Worm (Caenorhabditis elegans) whole organism, L4 larva: ENCODE data around the gene M03C11.1.
"Not testable (repeated sequence)": the region's sequence is repeated elsewhere in the genome, so short reads cannot be mapped to it uniquely, and the experiment has no call there.

Experiments
- D1046.2 ChIP-seq: fragments of 200-800 bp; sonication (Bioruptor generic); IDR thresholded peaks from 2 replicates; pipeline ENCODE4 v1.3.6; 2022; ENCODE audit warnings: missing genetic modification characterization, missing compliant biosample characterization
- F37D6.2 ChIP-seq: sonication (generic microtip); optimal IDR thresholded peaks from 2 replicates; lab custom pipeline; 2016; ENCODE audit warnings: mild to moderate bottlenecking, missing genetic modification characterization, missing compliant biosample characterization
- F49E8.2 ChIP-seq: sonication (generic microtip); optimal IDR thresholded peaks from 2 replicates; lab custom pipeline; 2016; ENCODE audit warnings: missing compliant biosample characterization, mild to moderate bottlenecking, missing genetic modification characterization, borderline replicate concordance
- T26A8.4 ChIP-seq: fragments of 200-800 bp; sonication (Bioruptor generic); IDR thresholded peaks from 2 replicates; pipeline ENCODE4 v1.3.6; 2022; ENCODE audit warnings: missing genetic modification characterization, missing compliant biosample characterization
- Y105C5A.15 ChIP-seq: fragments of 200-800 bp; sonication (Bioruptor generic); IDR thresholded peaks from 2 replicates; pipeline ENCODE4 v1.3.6; 2022; ENCODE audit warnings: missing genetic modification characterization, missing compliant biosample characterization
- Y48G9A.11 ChIP-seq: fragments of 200-800 bp; sonication (Bioruptor generic); IDR thresholded peaks from 2 replicates; pipeline ENCODE4 v1.3.6; 2022; ENCODE audit warnings: missing genetic modification reagents, missing genetic modification characterization, missing compliant biosample characterization
- ZK337.2 ChIP-seq: fragments of 200-800 bp; sonication (Bioruptor generic); IDR thresholded peaks from 2 replicates; pipeline ENCODE4 v1.3.6; 2022; ENCODE audit warnings: missing genetic modification reagents, missing genetic modification characterization, missing compliant biosample characterization
- arid-1 ChIP-seq: fragments of 200-800 bp; sonication (Bioruptor generic); conservative IDR thresholded peaks from 2 replicates; pipeline ENCODE4 v1.3.6; 2022; ENCODE audit warnings: missing genetic modification reagents, missing genetic modification characterization, missing compliant biosample characterization
- ceh-20 ChIP-seq: fragments of 200-800 bp; sonication (Bioruptor generic); IDR thresholded peaks from 2 replicates; pipeline ENCODE4 v1.3.6; 2022; ENCODE audit warnings: missing genetic modification reagents, missing genetic modification characterization, missing compliant biosample characterization
- ceh-28 ChIP-seq: fragments of 150-350 bp; optimal IDR thresholded peaks from 2 replicates; lab custom pipeline; 2014; ENCODE audit warnings: missing biosample characterization, missing genetic modification reagents, missing genetic modification characterization
- ceh-44 ChIP-seq: fragments of 200-800 bp; sonication (Bioruptor generic); IDR thresholded peaks from 2 replicates; pipeline ENCODE4 v1.3.6; 2022; ENCODE audit warnings: missing genetic modification reagents, missing genetic modification characterization, missing compliant biosample characterization
- ces-1 ChIP-seq: fragments of 150-350 bp; sonication (generic microtip); optimal IDR thresholded peaks from 4 replicates; lab custom pipeline; 2014; ENCODE audit warnings: missing biosample characterization, missing genetic modification reagents, missing genetic modification characterization
- ctbp-1 ChIP-seq: fragments of 200-800 bp; sonication (Bioruptor generic); IDR thresholded peaks from 2 replicates; pipeline ENCODE4 v1.3.6; 2022; ENCODE audit warnings: missing genetic modification reagents, missing genetic modification characterization, missing compliant biosample characterization
- daf-19 ChIP-seq: fragments of 200-800 bp; sonication (Bioruptor generic); conservative IDR thresholded peaks from 2 replicates; pipeline ENCODE4 v1.3.6; 2022; ENCODE audit warnings: missing genetic modification characterization, missing compliant biosample characterization
- dmd-6 ChIP-seq: fragments of 200-800 bp; sonication (Bioruptor generic); IDR thresholded peaks from 2 replicates; pipeline ENCODE4 v1.3.6; 2022; ENCODE audit warnings: missing genetic modification reagents, missing genetic modification characterization, missing compliant biosample characterization
- dmd-9 ChIP-seq: fragments of 200-800 bp; sonication (Bioruptor generic); IDR thresholded peaks from 2 replicates; pipeline ENCODE4 v1.3.6; 2022; ENCODE audit warnings: missing genetic modification reagents, missing genetic modification characterization, missing compliant biosample characterization
- dpl-1 ChIP-seq: fragments of 150-350 bp; optimal IDR thresholded peaks from 2 replicates; lab custom pipeline; 2014; ENCODE audit warnings: missing biosample characterization, missing genetic modification reagents, missing genetic modification characterization
- egl-43 ChIP-seq: fragments of 200-800 bp; sonication (Bioruptor generic); IDR thresholded peaks from 2 replicates; pipeline ENCODE4 v1.3.6; 2022; ENCODE audit warnings: missing genetic modification reagents, missing genetic modification characterization, missing compliant biosample characterization
- fkh-10 ChIP-seq: fragments of 150-350 bp; optimal IDR thresholded peaks from 2 replicates; lab custom pipeline; 2014; ENCODE audit warnings: missing biosample characterization, missing genetic modification reagents, missing genetic modification characterization
- fos-1 ChIP-seq: fragments of 150-350 bp; optimal IDR thresholded peaks from 2 replicates; lab custom pipeline; 2014; ENCODE audit warnings: missing biosample characterization, missing genetic modification characterization
- hif-1 ChIP-seq, 2 experiments: sonication (generic microtip); optimal IDR thresholded peaks; 2 replicates each; lab custom pipeline; 2016 to 2017; ENCODE audit warnings: missing compliant biosample characterization in 2 of 2, missing genetic modification characterization in 2 of 2, missing genetic modification reagents in 2 of 2, missing genotype in 2 of 2, mild to moderate bottlenecking in 1 of 2
- hlh-11 ChIP-seq: fragments of 200-800 bp; sonication (Bioruptor generic); optimal IDR thresholded peaks from 2 replicates; lab custom pipeline; 2018; ENCODE audit warnings: mild to moderate bottlenecking, missing genetic modification characterization, missing compliant biosample characterization
- hlh-30 ChIP-seq: sonication (generic microtip); optimal IDR thresholded peaks from 2 replicates; lab custom pipeline; 2017; ENCODE audit warnings: antibody characterized with exemption, mild to moderate bottlenecking, missing genetic modification characterization, missing compliant biosample characterization; ENCODE audit not compliant: insufficient read depth
- lin-13 ChIP-seq: fragments of 150-350 bp; optimal IDR thresholded peaks from 2 replicates; lab custom pipeline; 2014; ENCODE audit warnings: missing biosample characterization, missing genetic modification reagents, missing genetic modification characterization
- lin-29 ChIP-seq: fragments of 200-800 bp; sonication (Bioruptor generic); IDR thresholded peaks from 2 replicates; pipeline ENCODE4 v1.3.6; 2022; ENCODE audit warnings: missing genetic modification reagents, missing genetic modification characterization, missing compliant biosample characterization
- lin-38 ChIP-seq: fragments of 200-800 bp; sonication (Bioruptor generic); IDR thresholded peaks from 2 replicates; pipeline ENCODE4 v1.3.6; 2022; ENCODE audit warnings: missing genetic modification reagents, missing genetic modification characterization, missing compliant biosample characterization
- lsy-2 ChIP-seq, 2 experiments: fragments of 150-350 bp in 1 of 2; sonication (generic microtip) in 1 of 2; optimal IDR thresholded peaks; 2 replicates each; lab custom pipeline; 2014 to 2017; ENCODE audit warnings: missing biosample characterization in 2 of 2, missing genetic modification characterization in 2 of 2
- madf-5 ChIP-seq, 2 experiments: fragments of 200-800 bp; sonication (Bioruptor generic); IDR thresholded peaks; 2 replicates each; pipeline ENCODE4 v1.3.6; 2022; ENCODE audit warnings: missing compliant biosample characterization in 2 of 2, missing genetic modification characterization in 2 of 2
- madf-9 ChIP-seq: fragments of 200-800 bp; sonication (Bioruptor generic); conservative IDR thresholded peaks from 2 replicates; pipeline ENCODE4 v1.3.6; 2022; ENCODE audit warnings: missing genetic modification reagents, missing genetic modification characterization, missing compliant biosample characterization
- nhr-11 ChIP-seq: fragments of 150-350 bp; optimal IDR thresholded peaks from 2 replicates; lab custom pipeline; 2014; ENCODE audit warnings: missing biosample characterization, missing genetic modification characterization
- pqm-1 ChIP-seq: sonication (generic microtip); optimal IDR thresholded peaks from 2 replicates; lab custom pipeline; 2017; ENCODE audit warnings: missing biosample characterization, missing genetic modification characterization
- rbr-2 ChIP-seq: sonication (generic microtip); optimal IDR thresholded peaks from 2 replicates; lab custom pipeline; 2016; ENCODE audit warnings: missing genotype, missing genetic modification characterization, missing compliant biosample characterization
- tra-1 ChIP-seq: fragments of 200-800 bp; sonication (Bioruptor generic); IDR thresholded peaks from 2 replicates; pipeline ENCODE4 v1.3.6; 2022; ENCODE audit warnings: missing genetic modification reagents, missing genetic modification characterization, missing compliant biosample characterization
- unc-130 ChIP-seq: sonication (generic microtip); optimal IDR thresholded peaks from 2 replicates; lab custom pipeline; 2016; ENCODE audit warnings: missing genetic modification reagents, missing genetic modification characterization, missing compliant biosample characterization
- unc-62 ChIP-seq, 3 experiments: fragments of 150-350 bp in 1 of 3; sonication (generic microtip); optimal IDR thresholded peaks in 2 of 3; peaks in 1 of 3; 1 replicate in 1 of 3; 2 replicates in 2 of 3; lab custom pipeline; 2014 to 2017; ENCODE audit warnings: missing biosample characterization in 3 of 3, missing genetic modification characterization in 3 of 3, missing genetic modification reagents in 3 of 3, missing genotype in 1 of 3
- vab-7 ChIP-seq: fragments of 200-800 bp; sonication (Bioruptor generic); IDR thresholded peaks from 2 replicates; pipeline ENCODE4 v1.3.6; 2022; ENCODE audit warnings: missing genetic modification reagents, missing genetic modification characterization, missing compliant biosample characterization
- zag-1 ChIP-seq: fragments of 150-350 bp; optimal IDR thresholded peaks from 2 replicates; lab custom pipeline; 2014; ENCODE audit warnings: missing biosample characterization, missing genetic modification characterization

Gene M03C11.1

ce11 chrIII:10395990-10396389 is at the start of gene M03C11.1:
TSS of gene M03C11.1 (minus strand) at chrIII:10396090.
- no peak for TF ChIP-seq dmd-9 (GFP tag; lab: Robert Waterston, UW)
- TF ChIP-seq hlh-11 = no peak
- no peak for TF ChIP-seq ceh-20 (GFP tag; lab: Robert Waterston, UW)
- no peak for TF ChIP-seq lin-29 (GFP tag; lab: Robert Waterston, UW)
- TF ChIP-seq Y48G9A.11 (GFP tag; lab: Robert Waterston, UW) = no peak
- no peak for TF ChIP-seq Y105C5A.15 (GFP tag; lab: Robert Waterston, UW)
- TF ChIP-seq arid-1 (GFP tag; lab: Robert Waterston, UW) = no peak
- TF ChIP-seq dmd-6 (GFP tag; lab: Robert Waterston, UW) = no peak
- TF ChIP-seq madf-5 (GFP tag; IDR thresholded peaks at IDR 0.05; lab: Robert Waterston, UW) = no peak
- no peak for TF ChIP-seq zag-1 (tag; lab: Kevin White, UChicago)
- no peak for TF ChIP-seq ctbp-1 (GFP tag; lab: Robert Waterston, UW)
- no peak for TF ChIP-seq pqm-1 (tag; lab: Kevin White, UChicago)
- no peak for TF ChIP-seq lsy-2 (tag; optimal IDR thresholded peaks at IDR 0.05; lab: Kevin White, UChicago)
- no peak for TF ChIP-seq madf-9 (GFP tag; lab: Robert Waterston, UW)

DNA sequence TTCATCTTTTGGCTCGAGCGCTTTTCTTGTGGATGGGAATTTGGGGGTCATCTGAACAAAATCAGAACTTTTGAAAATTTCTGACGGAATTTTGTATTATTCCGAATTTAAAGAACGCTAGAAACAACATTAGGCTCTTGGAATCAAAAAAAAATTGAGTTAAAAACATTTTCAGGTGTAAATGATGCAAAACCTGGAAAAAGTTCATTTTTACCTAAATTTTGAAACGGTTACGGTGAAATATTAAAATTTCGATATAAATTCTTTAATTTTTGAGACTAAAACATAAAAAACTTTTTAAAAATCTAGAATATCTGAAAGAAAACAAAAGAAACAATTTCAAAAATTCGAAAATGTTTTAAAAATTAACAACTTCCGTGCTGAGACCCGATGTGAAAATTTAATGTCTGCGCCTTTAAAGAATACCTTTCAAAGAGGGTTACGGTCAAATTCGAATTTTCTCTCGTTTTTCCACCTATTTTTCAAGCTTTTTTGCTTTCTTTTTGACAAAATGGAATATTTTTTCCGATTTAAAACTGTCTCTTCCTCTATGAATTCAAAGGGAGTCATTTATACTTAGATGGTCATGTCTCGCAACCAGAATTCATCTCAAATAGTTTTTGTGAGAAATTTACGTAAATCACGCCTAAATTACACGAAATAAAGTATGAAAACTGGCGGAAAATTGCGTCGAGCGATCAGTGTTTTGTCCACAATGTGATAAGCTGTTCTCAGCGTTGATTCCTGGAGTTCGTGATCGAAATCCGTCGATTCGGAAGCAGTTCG is 46.7 kb upstream of the M03C11.1 start, which contains the start of the genes H04D03.2 and ecps-2:
TSS of gene H04D03.2 (minus strand) at position 51 of the 786 bp plus-strand sequence.
TSS of gene ecps-2 (plus strand) at position 736 of the 786 bp plus-strand sequence.
- no peak for TF ChIP-seq Y48G9A.11 (GFP tag; lab: Robert Waterston, UW)
- TF ChIP-seq unc-62 (GFP tag; optimal IDR thresholded peaks at IDR 0.05 in 1 of 2; lab: Kevin White, UChicago) = peak in 1 of 2 experiments; percentile 66
- no peak for TF ChIP-seq unc-62 (tag; optimal IDR thresholded peaks at IDR 0.05; lab: Kevin White, UChicago)

ce11 chrIII:10438780-10439179 is 42.9 kb upstream of the M03C11.1 start, which contains the start of gene H04D03.6:
TSS of gene H04D03.6 (minus strand) at chrIII:10438880.
- TF ChIP-seq ceh-28 (tag; lab: Kevin White, UChicago); daf-19 (GFP tag; lab: Robert Waterston, UW); fos-1 (tag; lab: Kevin White, UChicago): not testable (repeated sequence)

DNA sequence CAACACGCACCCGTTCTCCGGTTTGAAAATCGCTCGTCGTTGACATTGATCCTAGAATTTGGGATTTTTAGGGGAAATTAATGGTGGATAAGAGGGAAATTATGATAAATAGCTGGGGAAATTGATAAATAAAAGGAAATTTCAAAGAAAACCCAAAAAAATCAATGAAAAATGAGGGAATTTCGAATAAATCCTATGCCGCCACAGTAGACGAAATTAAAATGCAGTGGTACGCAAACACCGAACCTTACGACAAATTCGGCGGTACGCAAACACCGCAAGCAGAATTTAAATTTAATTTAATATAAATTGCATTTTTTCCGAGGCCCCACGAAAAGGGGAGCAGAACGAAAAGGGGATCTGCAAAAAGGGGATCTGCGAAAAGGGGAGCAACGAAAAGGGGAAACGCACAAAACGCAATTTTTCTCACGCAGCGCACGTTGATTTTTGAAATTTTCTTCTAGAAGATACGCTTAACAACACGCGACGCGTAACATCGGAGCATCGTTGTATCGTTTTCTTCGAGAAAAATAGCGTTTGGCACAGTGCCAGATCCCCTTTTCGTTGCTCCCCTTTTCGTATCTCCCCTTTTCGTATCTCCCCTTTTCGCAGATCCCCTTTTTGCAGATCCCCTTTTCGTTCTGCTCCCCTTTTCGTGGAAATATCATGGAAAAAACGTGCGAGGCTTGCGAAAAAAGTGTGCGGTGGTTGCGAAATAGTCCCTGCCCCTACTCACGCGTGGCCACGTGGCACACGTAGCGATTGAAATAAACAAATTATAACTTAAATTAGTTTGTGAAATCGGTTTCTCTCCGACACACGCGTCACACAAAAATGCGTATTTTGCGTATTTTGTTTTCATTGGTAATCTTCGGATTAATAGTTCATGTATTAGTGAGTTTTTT is 40.3 kb upstream of the M03C11.1 start, which contains the start of the genes smrd-1 and enu-3.1:
TSS of gene smrd-1 (minus strand) at position 51 of the 905 bp plus-strand sequence.
TSS of gene enu-3.1 (plus strand) at position 339 of the 905 bp plus-strand sequence.
- TF ChIP-seq nhr-11 (tag; lab: Kevin White, UChicago) = peak; percentile 10
- TF ChIP-seq ZK337.2 (GFP tag; lab: Robert Waterston, UW) = 0 out of 2 replicates have a peak, but pooled peaks have one; percentile 46
- 0 out of 2 replicates have a peak, but pooled peaks have one; percentile 10 for TF ChIP-seq tra-1 (GFP tag; lab: Robert Waterston, UW)
- peak; percentile 83 for TF ChIP-seq ceh-44 (GFP tag; lab: Robert Waterston, UW)
- peak; percentile 8 for TF ChIP-seq fkh-10
- peak in 1 of 2 experiments; percentile 53 for TF ChIP-seq hif-1 (tag; optimal IDR thresholded peaks at IDR 0.05; lab: Kevin White, UChicago)
- TF ChIP-seq hlh-30 (tag; lab: Kevin White, UChicago) = peak; percentile 39
- TF ChIP-seq egl-43 (GFP tag; lab: Robert Waterston, UW) = peak; percentile 20; the same call in 1 of the 2 replicates
- peak in 1 of 2 experiments; percentile 72 for TF ChIP-seq lsy-2 (tag; optimal IDR thresholded peaks at IDR 0.05; lab: Kevin White, UChicago)
- peak; percentile 72 for TF ChIP-seq rbr-2 (tag; lab: Kevin White, UChicago)
- TF ChIP-seq unc-130 (GFP tag; lab: Kevin White, UChicago) = peak; percentile 49
- TF ChIP-seq F37D6.2 (tag; lab: Kevin White, UChicago) = peak; percentile 82
- peak; percentile 66; the same call in 1 of the 2 replicates for TF ChIP-seq arid-1 (GFP tag; lab: Robert Waterston, UW)
- TF ChIP-seq ctbp-1 (GFP tag; lab: Robert Waterston, UW) = peak; percentile 81
- TF ChIP-seq lin-13 (GFP tag; lab: Kevin White, UChicago) = peak; percentile 4
- 0 out of 2 replicates have a peak, but pooled peaks have one; percentile 66 for TF ChIP-seq D1046.2 (GFP tag; lab: Robert Waterston, UW)
- TF ChIP-seq vab-7 (GFP tag; lab: Robert Waterston, UW) = peak; percentile 76
- TF ChIP-seq dmd-9 (GFP tag; lab: Robert Waterston, UW) = 0 out of 2 replicates have a peak, but pooled peaks have one; percentile 54
- TF ChIP-seq lin-38 = peak; percentile 89
- peak; percentile 17 for TF ChIP-seq F49E8.2 (tag; lab: Kevin White, UChicago)
- peak in 1 of 2 experiments; percentile 17 for TF ChIP-seq unc-62 (GFP tag; optimal IDR thresholded peaks at IDR 0.05 in 1 of 2; lab: Kevin White, UChicago)
- not testable (repeated sequence) for TF ChIP-seq unc-62 (tag; optimal IDR thresholded peaks at IDR 0.05; lab: Kevin White, UChicago)
- TF ChIP-seq madf-9 (GFP tag; lab: Robert Waterston, UW) = peak; percentile 70
- peak; percentile 58 for TF ChIP-seq ceh-20 (GFP tag; lab: Robert Waterston, UW)
- TF ChIP-seq ces-1 (GFP tag; lab: Kevin White, UChicago) = peak; percentile 94
- TF ChIP-seq T26A8.4 (GFP tag; lab: Robert Waterston, UW) = peak; percentile 30; the same call in 1 of the 2 replicates
- peak; percentile 62 for TF ChIP-seq dpl-1 (GFP tag; lab: Kevin White, UChicago)
